Fruit fly (Drosophila melanogaster) whole organism, embryonic: ENCODE data around the gene CG12990.

Experiments used
- B-H1 ChIP-seq: fragments of 200-800 bp; sonication (Bioruptor generic); IDR thresholded peaks from 3 replicates; pipeline ENCODE4 v1.3.6; 2022; ENCODE audit warnings: missing biosample characterization, missing genetic modification characterization
- CG10209 ChIP-seq: fragments of 200-800 bp; sonication (Bioruptor generic); optimal IDR thresholded peaks from 3 replicates; lab custom pipeline; 2017; ENCODE audit warnings: missing biosample characterization, mild to moderate bottlenecking, missing genetic modification characterization, missing genetic modification reagents
- CG12219 ChIP-seq: fragments of 200-800 bp; sonication (Bioruptor generic); optimal IDR thresholded peaks from 3 replicates; lab custom pipeline; 2018; ENCODE audit warnings: missing biosample characterization, mild to moderate bottlenecking, missing genetic modification characterization
- CG14441 ChIP-seq: fragments of 200-800 bp; sonication (Bioruptor generic); IDR thresholded peaks from 2 replicates; pipeline ENCODE4 v1.3.6; 2022; ENCODE audit warnings: missing biosample characterization, missing genetic modification characterization
- CG14710 ChIP-seq: fragments of 200-800 bp; sonication (Bioruptor generic); optimal IDR thresholded peaks from 3 replicates; lab custom pipeline; 2019; ENCODE audit warnings: missing biosample characterization, mild to moderate bottlenecking, missing genetic modification characterization, moderate library complexity
- CG15011 ChIP-seq: fragments of 200-800 bp; sonication (Bioruptor generic); optimal IDR thresholded peaks from 3 replicates; lab custom pipeline; 2018; ENCODE audit warnings: missing biosample characterization, mild to moderate bottlenecking, missing genetic modification characterization
- CG15479 ChIP-seq: fragments of 200-800 bp; sonication (Bioruptor generic); optimal IDR thresholded peaks from 3 replicates; lab custom pipeline; 2019; ENCODE audit warnings: missing biosample characterization, mild to moderate bottlenecking, missing genetic modification characterization, moderate library complexity
- CG15696 ChIP-seq: fragments of 200-800 bp; sonication (Bioruptor generic); optimal IDR thresholded peaks from 2 replicates; lab custom pipeline; 2019; ENCODE audit warnings: missing biosample characterization, mild to moderate bottlenecking, missing genetic modification characterization, moderate library complexity
- CG17328 ChIP-seq: fragments of 200-800 bp; sonication (Bioruptor generic); IDR thresholded peaks from 2 replicates; pipeline ENCODE4 v1.3.6; 2022; ENCODE audit warnings: missing biosample characterization, missing genetic modification characterization
- CG17829 ChIP-seq: fragments of 200-800 bp; optimal IDR thresholded peaks from 2 replicates; lab custom pipeline; 2019; ENCODE audit warnings: missing biosample characterization, mild to moderate bottlenecking, missing genetic modification characterization, moderate library complexity
- CG1792 ChIP-seq: fragments of 200-800 bp; sonication (Bioruptor generic); optimal IDR thresholded peaks from 2 replicates; lab custom pipeline; 2016; ENCODE audit warnings: missing biosample characterization, missing genetic modification characterization
- CG2199 ChIP-seq: fragments of 200-800 bp; sonication (Bioruptor generic); IDR thresholded peaks from 3 replicates; pipeline ENCODE4 v1.3.6; 2022; ENCODE audit warnings: missing biosample characterization, missing genetic modification characterization
- CG34422 ChIP-seq: fragments of 200-800 bp; sonication (Bioruptor generic); IDR thresholded peaks from 3 replicates; pipeline ENCODE4 v1.3.6; 2022; ENCODE audit warnings: missing biosample characterization, missing genetic modification characterization
- CG6854 ChIP-seq: fragments of 200-800 bp; sonication (Bioruptor generic); optimal IDR thresholded peaks from 3 replicates; lab custom pipeline; 2017; ENCODE audit warnings: missing biosample characterization, mild to moderate bottlenecking, missing genetic modification characterization
- Dref ChIP-seq: fragments of 200-800 bp; sonication (Bioruptor generic); IDR thresholded peaks from 2 replicates; pipeline ENCODE4 v1.3.6; 2022; ENCODE audit warnings: missing biosample characterization, missing genetic modification characterization
- Eip74EF ChIP-seq, 2 experiments: fragments of 200-800 bp in 1 of 2; fragments of >200 bp in 1 of 2; sonication (Bioruptor generic) in 1 of 2; optimal IDR thresholded peaks; 2 replicates each; lab custom pipeline; 2017 to 2019; ENCODE audit warnings: missing biosample characterization in 2 of 2, missing genetic modification characterization in 2 of 2, mild to moderate bottlenecking in 1 of 2, moderate library complexity in 1 of 2
- Ets65A ChIP-seq: fragments of 200-800 bp; sonication (Bioruptor generic); peaks from one replicate; lab custom pipeline; 2016; ENCODE audit warnings: missing biosample characterization, missing genetic modification characterization
- Fer2 ChIP-seq: fragments of 200-800 bp; sonication (Bioruptor generic); optimal IDR thresholded peaks from 2 replicates; lab custom pipeline; 2018; ENCODE audit warnings: missing biosample characterization, mild to moderate bottlenecking, missing genetic modification characterization, moderate library complexity
- HLH3B ChIP-seq: fragments of 200-800 bp; sonication (Bioruptor generic); IDR thresholded peaks from 2 replicates; pipeline ENCODE4 v1.3.6; 2022; ENCODE audit warnings: missing biosample characterization, missing genetic modification characterization
- HLH4C ChIP-seq: fragments of 200-800 bp; sonication (Bioruptor generic); IDR thresholded peaks from 3 replicates; pipeline ENCODE4 v1.3.6; 2022; ENCODE audit warnings: missing biosample characterization, missing genetic modification characterization; ENCODE audit not compliant: partially characterized antibody
- Hmx ChIP-seq: fragments of 200-800 bp; sonication (Bioruptor generic); optimal IDR thresholded peaks from 2 replicates; lab custom pipeline; 2016; ENCODE audit warnings: missing biosample characterization, missing genetic modification characterization
- Hr3 ChIP-seq: fragments of 200-800 bp; sonication (Bioruptor generic); optimal IDR thresholded peaks from 3 replicates; lab custom pipeline; 2016; ENCODE audit warnings: missing biosample characterization, missing genetic modification characterization
- Meics ChIP-seq: fragments of 200-800 bp; sonication (Bioruptor generic); optimal IDR thresholded peaks from 2 replicates; lab custom pipeline; 2017; ENCODE audit warnings: missing biosample characterization, mild to moderate bottlenecking, missing genetic modification characterization
- Mrtf ChIP-seq: fragments of 200-800 bp; sonication (Bioruptor generic); IDR thresholded peaks from 3 replicates; pipeline ENCODE4 v1.3.6; 2022; ENCODE audit warnings: missing biosample characterization, missing genetic modification characterization
- Oli ChIP-seq: fragments of 200-800 bp; sonication (Bioruptor generic); optimal IDR thresholded peaks from 2 replicates; lab custom pipeline; 2018; ENCODE audit warnings: missing biosample characterization, mild to moderate bottlenecking, missing genetic modification characterization, moderate library complexity
- Pdp1 ChIP-seq, 2 experiments: fragments of 200-800 bp; sonication (Bioruptor generic); optimal IDR thresholded peaks; 3 replicates each; lab custom pipeline; 2016; ENCODE audit warnings: missing biosample characterization in 2 of 2, missing genetic modification characterization in 2 of 2, mild to moderate bottlenecking in 1 of 2, moderate library complexity in 1 of 2
- Poxn ChIP-seq: fragments of 200-800 bp; sonication (Bioruptor generic); IDR thresholded peaks from 2 replicates; pipeline ENCODE4 v1.3.6; 2022; ENCODE audit warnings: missing biosample characterization, missing genetic modification characterization
- Side ChIP-seq: fragments of 200-800 bp; sonication (Bioruptor generic); optimal IDR thresholded peaks from 2 replicates; lab custom pipeline; 2016; ENCODE audit warnings: missing biosample characterization, missing genetic modification characterization
- Vsx1 ChIP-seq: fragments of 200-800 bp; sonication (Bioruptor generic); optimal IDR thresholded peaks from 2 replicates; lab custom pipeline; 2017; ENCODE audit warnings: missing biosample characterization, mild to moderate bottlenecking, missing genetic modification characterization, missing genetic modification reagents
- Xbp1 ChIP-seq: fragments of 200-800 bp; sonication (Bioruptor generic); optimal IDR thresholded peaks from 3 replicates; lab custom pipeline; 2016; ENCODE audit warnings: missing biosample characterization, mild to moderate bottlenecking, missing genetic modification characterization
- btn ChIP-seq: fragments of 200-800 bp; sonication (Bioruptor generic); optimal IDR thresholded peaks from 2 replicates; lab custom pipeline; 2016; ENCODE audit warnings: missing biosample characterization, missing genetic modification characterization
- dpn ChIP-seq, 2 experiments: fragments of 200-800 bp; sonication (Bioruptor generic); optimal IDR thresholded peaks; 3 replicates each; lab custom pipeline; 2016; ENCODE audit warnings: missing biosample characterization in 2 of 2, missing genetic modification characterization in 2 of 2
- fd3F ChIP-seq: fragments of 200-800 bp; sonication (Bioruptor generic); optimal IDR thresholded peaks from 2 replicates; lab custom pipeline; 2018; ENCODE audit warnings: missing biosample characterization, mild to moderate bottlenecking, missing genetic modification characterization, moderate library complexity
- fu2 ChIP-seq: fragments of 200-800 bp; sonication (Bioruptor generic); optimal IDR thresholded peaks from 2 replicates; lab custom pipeline; 2016; ENCODE audit warnings: missing biosample characterization, missing genetic modification characterization
- grau ChIP-seq: fragments of 200-800 bp; optimal IDR thresholded peaks from 3 replicates; lab custom pipeline; 2019; ENCODE audit warnings: missing biosample characterization, mild to moderate bottlenecking, missing genetic modification characterization, moderate library complexity
- hb ChIP-seq: fragments of 200-800 bp; sonication (Bioruptor generic); IDR thresholded peaks from 3 replicates; pipeline ENCODE4 v1.3.6; 2022; ENCODE audit warnings: missing biosample characterization, missing genetic modification characterization; ENCODE audit not compliant: partially characterized antibody
- hkb ChIP-seq, 2 experiments: fragments of 200-800 bp in 1 of 2; fragments of >200 bp in 1 of 2; sonication (Bioruptor generic) in 1 of 2; IDR thresholded peaks in 1 of 2; optimal IDR thresholded peaks in 1 of 2; 2 replicates each; pipeline versions ENCODE4 v1.3.6 to Lab custom; 2017 to 2022; ENCODE audit warnings: missing biosample characterization in 1 of 2, missing genetic modification characterization in 1 of 2
- mirr ChIP-seq: fragments of 200-800 bp; sonication (Bioruptor generic); optimal IDR thresholded peaks from 3 replicates; lab custom pipeline; 2018; ENCODE audit warnings: missing biosample characterization, mild to moderate bottlenecking, missing genetic modification characterization
- nom ChIP-seq: fragments of 200-800 bp; sonication (Bioruptor generic); optimal IDR thresholded peaks from 2 replicates; lab custom pipeline; 2017; ENCODE audit warnings: missing biosample characterization, missing genetic modification characterization, mild to moderate bottlenecking, moderate library complexity, missing genetic modification reagents
- oc ChIP-seq: fragments of 200-800 bp; sonication (Bioruptor generic); optimal IDR thresholded peaks from 2 replicates; lab custom pipeline; 2018; ENCODE audit warnings: missing biosample characterization, mild to moderate bottlenecking, missing genetic modification characterization, moderate library complexity
- odd ChIP-seq: fragments of 200-800 bp; sonication (Bioruptor generic); optimal IDR thresholded peaks from 2 replicates; lab custom pipeline; 2017; ENCODE audit warnings: missing biosample characterization, mild to moderate bottlenecking, missing genetic modification characterization
- peb ChIP-seq: fragments of 200-800 bp; sonication (Bioruptor generic); IDR thresholded peaks from 2 replicates; pipeline ENCODE4 v1.3.6; 2022; ENCODE audit warnings: missing biosample characterization, missing genetic modification characterization
- phol ChIP-seq: fragments of 200-800 bp; sonication (Bioruptor generic); optimal IDR thresholded peaks from 3 replicates; lab custom pipeline; 2018; ENCODE audit warnings: missing biosample characterization, mild to moderate bottlenecking, missing genetic modification characterization, moderate library complexity
- seq ChIP-seq: fragments of 200-800 bp; sonication (Bioruptor generic); IDR thresholded peaks from 2 replicates; pipeline ENCODE4 v1.3.6; 2022; ENCODE audit warnings: missing biosample characterization, missing genetic modification characterization
- sim ChIP-seq: fragments of 200-800 bp; sonication (Bioruptor generic); IDR thresholded peaks from 2 replicates; pipeline ENCODE4 v1.3.6; 2022; ENCODE audit warnings: missing biosample characterization, missing genetic modification characterization
- slbo ChIP-seq: fragments of 200-800 bp; sonication (Bioruptor generic); IDR thresholded peaks from 2 replicates; pipeline ENCODE4 v1.3.6; 2022; ENCODE audit warnings: missing biosample characterization, missing genetic modification characterization
- slou ChIP-seq: fragments of 200-800 bp; sonication (Bioruptor generic); optimal IDR thresholded peaks from 3 replicates; lab custom pipeline; 2016; ENCODE audit warnings: missing biosample characterization, missing genetic modification characterization
- toy ChIP-seq: fragments of 200-800 bp; sonication (Bioruptor generic); IDR thresholded peaks from 2 replicates; pipeline ENCODE4 v1.3.6; 2022; ENCODE audit warnings: missing biosample characterization, missing genetic modification characterization
- unpg ChIP-seq: fragments of 200-800 bp; sonication (Bioruptor generic); optimal IDR thresholded peaks from 3 replicates; lab custom pipeline; 2018; ENCODE audit warnings: missing biosample characterization, mild to moderate bottlenecking, missing genetic modification characterization, moderate library complexity
- vnd ChIP-seq: fragments of 200-800 bp; sonication (Bioruptor generic); IDR thresholded peaks from 3 replicates; pipeline ENCODE4 v1.3.6; 2022; ENCODE audit warnings: missing biosample characterization, missing genetic modification characterization; ENCODE audit not compliant: partially characterized antibody

The CG12990 gene

DNA sequence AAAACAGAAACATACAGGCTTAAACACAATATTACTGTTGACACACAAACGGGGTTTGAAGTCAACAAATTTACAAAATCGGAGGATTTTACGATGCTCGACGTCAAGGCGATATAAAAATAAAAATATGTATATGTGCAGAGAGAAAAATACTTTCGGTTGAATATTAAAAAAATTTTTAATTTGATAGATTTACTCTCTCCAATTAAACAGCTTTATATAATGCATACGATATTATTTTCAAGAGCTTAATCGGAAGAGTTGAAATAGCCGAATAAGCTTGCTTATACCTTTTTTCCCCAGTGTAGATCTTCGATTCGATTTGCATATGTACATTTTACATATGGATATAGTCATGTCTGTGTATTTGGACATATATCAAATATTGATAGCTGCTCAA lies 24.9 kb upstream of the CG12990 start (continued):
- TF ChIP-seq dpn (GFP tag; optimal IDR thresholded peaks at IDR 0.05; lab: Kevin White, UChicago) (peak; percentile 25 to 41), Dref (GFP tag; lab: Robert Waterston, UW) (no peak), seq (GFP tag; lab: Robert Waterston, UW) (peak; percentile 65), CG15011 (GFP tag; lab: Kevin White, UChicago) (peak; percentile 17), hb (GFP tag; lab: Robert Waterston, UW) (no peak), mirr (no peak), CG6854 (GFP tag; lab: Kevin White, UChicago) (peak; percentile 13), oc (tag; lab: Kevin White, UChicago) (no peak), CG10209 (peak; percentile 6), CG34422 (GFP tag; lab: Robert Waterston, UW) (peak; percentile 43; the same call in 1 of the 3 replicates), B-H1 (GFP tag; lab: Robert Waterston, UW) (no peak; the same call in 2 of the 3 replicates), Fer2 (tag; lab: Kevin White, UChicago) (peak; percentile 24), Mrtf (GFP tag; lab: Robert Waterston, UW) (peak; percentile 32; the same call in 1 of the 3 replicates), fd3F (peak; percentile 60), CG1792 (GFP tag; lab: Kevin White, UChicago) (no peak), Poxn (GFP tag; lab: Robert Waterston, UW) (0 out of 2 replicates have a peak, but pooled peaks have one; percentile 24), nom (GFP tag; lab: Kevin White, UChicago) (no peak), CG15479 (GFP tag; lab: Kevin White, UChicago) (no peak), phol (peak; percentile 34), Pdp1 (GFP tag; optimal IDR thresholded peaks at IDR 0.05; lab: Kevin White, UChicago) (peak in 1 of 2 experiments; percentile 39), CG15696 (tag; lab: Kevin White, UChicago) (no peak), CG12219 (GFP tag; lab: Kevin White, UChicago) (peak; percentile 31), slou (GFP tag; lab: Kevin White, UChicago) (no peak), HLH3B (GFP tag; lab: Robert Waterston, UW) (peak; percentile 52), Hr3 (GFP tag; lab: Kevin White, UChicago) (peak; percentile 48), CG14710 (no peak), unpg (GFP tag; lab: Kevin White, UChicago) (peak; percentile 74), Eip74EF (GFP tag; optimal IDR thresholded peaks at IDR 0.05; lab: Kevin White, UChicago) (peak in 1 of 2 experiments; percentile 21), slbo (GFP tag; lab: Robert Waterston, UW) (peak; percentile 85), CG17328 (peak; percentile 53; the same call in 1 of the 2 replicates), CG17829 (tag; lab: Kevin White, UChicago) (peak; percentile 33), sim (GFP tag; lab: Robert Waterston, UW) (no peak), fu2 (peak; percentile 12), btn (GFP tag; lab: Kevin White, UChicago) (no peak), peb (GFP tag; lab: Robert Waterston, UW) (no peak), CG2199 (no peak), Ets65A (GFP tag; lab: Kevin White, UChicago) (peak; percentile 75), Hmx (no peak), Side (GFP tag; lab: Kevin White, UChicago) (no peak), Xbp1 (peak; percentile 23), Vsx1 (GFP tag; lab: Kevin White, UChicago) (peak; percentile 16), vnd (GFP tag; lab: Robert Waterston, UW) (no peak), Oli (tag; lab: Kevin White, UChicago) (peak; percentile 52), grau (tag; lab: Kevin White, UChicago) (peak; percentile 31), toy (0 out of 2 replicates have a peak, but pooled peaks have one; percentile 40), hkb (optimal IDR thresholded peaks at IDR 0.05; lab: Kevin White, UChicago) (no peak), hkb (GFP tag; IDR thresholded peaks at IDR 0.05; lab: Robert Waterston, UW) (peak; percentile 74), Meics (GFP tag; lab: Kevin White, UChicago) (peak; percentile 48), odd (peak; percentile 26), HLH4C (GFP tag; lab: Robert Waterston, UW) (no peak), CG14441 (peak; percentile 72)
